Fruit fly (Drosophila melanogaster): ENCODE measurements around the gene CG14628.

dm6 chrX:1183742-1184141 lies 38.3 kb downstream of the CG14628 start:
- no peak for TF ChIP-seq CG7101 (tag; optimal IDR thresholded peaks at IDR 0.05)
- TF ChIP-seq kay (GFP tag; ENCODE audit: borderline replicate concordance), result no peak
- no peak for TF ChIP-seq CG33017 (tag; optimal IDR thresholded peaks at IDR 0.05)
- no peak for TF ChIP-seq Clk (GFP tag; optimal IDR thresholded peaks at IDR 0.05)
- TF ChIP-seq CG1620 (GFP tag; optimal IDR thresholded peaks at IDR 0.05), result no peak
- no peak for TF ChIP-seq bab1 (GFP tag; optimal IDR thresholded peaks at IDR 0.05)

All from whole organism, adult.